Fruit fly (Drosophila melanogaster) whole organism, wandering third instar larva: Measurements from ENCODE around the gene CG40198.
A peak's percentile ranks its signal among the peaks of the same experiment; 100 is the strongest.

Source experiments
- br ChIP-seq: fragments of 200-800 bp; sonication (Bioruptor generic); optimal IDR thresholded peaks from 2 replicates; lab custom pipeline; 2016; ENCODE audit warnings: missing biosample characterization, missing genetic modification characterization
- brk ChIP-seq: fragments of 200-800 bp; sonication (Bioruptor generic); optimal IDR thresholded peaks from 2 replicates; lab custom pipeline; 2016; ENCODE audit warnings: missing biosample characterization, mild to moderate bottlenecking, missing genetic modification characterization
- lola ChIP-seq: fragments of >200 bp; optimal IDR thresholded peaks from 2 replicates; lab custom pipeline; 2017; ENCODE audit warnings: missing biosample characterization, missing genetic modification characterization

DNA sequence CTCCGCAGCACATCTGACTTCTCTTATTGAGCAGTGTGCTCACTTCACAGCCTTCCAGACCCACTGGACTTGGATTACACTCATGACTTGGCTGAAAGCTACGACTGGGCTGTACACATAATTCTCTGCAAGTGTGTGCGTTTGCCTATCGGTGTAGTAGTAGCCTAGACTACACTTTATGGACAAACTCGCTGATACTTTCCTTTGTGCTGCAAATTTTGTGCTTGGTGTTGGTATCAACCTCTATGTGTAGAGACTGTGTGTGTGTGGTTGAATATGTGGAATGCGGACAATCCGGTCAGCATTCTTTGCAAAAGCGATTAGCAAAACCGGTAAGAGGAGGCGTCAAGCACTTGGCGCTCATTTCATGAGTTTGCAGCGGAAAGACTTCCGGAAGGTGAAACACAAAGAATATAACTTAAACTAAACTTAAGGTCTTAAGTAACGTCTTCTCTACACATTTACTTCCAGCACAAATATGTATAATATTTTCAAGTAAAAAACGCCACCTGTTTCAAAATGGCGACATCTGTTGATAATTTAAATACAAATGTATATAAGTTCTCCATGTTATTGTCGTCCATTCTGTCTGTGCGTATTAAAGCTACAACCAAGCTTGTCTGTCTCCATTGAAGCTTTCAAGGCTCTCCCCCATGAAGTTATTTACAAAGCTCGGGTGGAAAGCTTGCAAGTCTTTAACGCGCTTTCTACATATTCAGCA lies 24.9 kb upstream of the CG40198 start:
- TF ChIP-seq brk (GFP tag; lab: Kevin White, UChicago) (peak; percentile 73), lola (no peak), br (GFP tag; lab: Kevin White, UChicago) (no peak)
